Fruit fly (Drosophila melanogaster): ENCODE measurements around the gene lz.

lz gene

DNA sequence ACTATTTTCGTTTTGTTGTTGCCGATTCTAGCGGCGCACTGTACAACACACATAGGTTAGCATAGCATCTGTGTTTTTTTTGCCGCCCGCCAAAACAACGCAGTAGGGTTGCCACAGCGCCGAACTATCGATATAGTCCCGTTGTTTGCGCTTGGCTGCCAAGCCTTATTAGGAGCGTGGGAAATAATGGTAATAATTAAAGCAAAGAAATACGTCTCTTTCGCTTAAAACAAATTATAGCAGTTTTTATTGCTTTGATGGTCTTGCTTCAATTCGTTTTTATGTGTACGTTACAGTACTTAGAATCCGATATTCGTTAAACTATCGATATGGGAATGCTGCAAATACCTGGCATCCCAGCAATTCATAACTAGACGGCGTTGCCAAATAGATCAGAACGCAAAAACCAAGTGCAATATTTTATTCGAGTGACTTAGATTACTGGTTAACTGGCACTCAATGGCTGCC lies 41.0 kb upstream of the lz start, which contains the start of the genes mxc and Larp7 (continued):
- TF ChIP-seq ci (GFP tag; IDR thresholded peaks at IDR 0.05) (0 out of 3 replicates have a peak, but pooled peaks have one; percentile 51), zen (tag; optimal IDR thresholded peaks at IDR 0.05) (peak; percentile 41), Dip2 (GFP tag; IDR thresholded peaks at IDR 0.05) (no peak), CG7839 (tag; optimal IDR thresholded peaks at IDR 0.05) (no peak), CG14441 (GFP tag; IDR thresholded peaks at IDR 0.05) (peak; percentile 52; the same call in 1 of the 2 replicates), fd102C (GFP tag; optimal IDR thresholded peaks at IDR 0.05) (peak; percentile 6), jumu (GFP tag; optimal IDR thresholded peaks at IDR 0.05) (peak; percentile 75), CG30403 (GFP tag; optimal IDR thresholded peaks at IDR 0.05) (peak; percentile 72), HmgZ (tag; optimal IDR thresholded peaks at IDR 0.05) (peak; percentile 77), Usf (GFP tag; optimal IDR thresholded peaks at IDR 0.05) (peak; percentile 47), Atf6 (GFP tag; IDR thresholded peaks at IDR 0.05) (peak; percentile 40; the same call in 1 of the 2 replicates), insv (GFP tag; optimal IDR thresholded peaks at IDR 0.05) (peak in 1 of 2 experiments; percentile 63), Lim3 (GFP tag; IDR thresholded peaks at IDR 0.05) (no peak), shn (GFP tag; optimal IDR thresholded peaks at IDR 0.05) (peak; percentile 63), CG4404 (GFP tag; IDR thresholded peaks at IDR 0.05) (peak; percentile 68), CG11723 (GFP tag; optimal IDR thresholded peaks at IDR 0.05) (no peak), Sin3A (optimal IDR thresholded peaks at IDR 0.05) (peak; percentile 98), CG3163 (GFP tag; optimal IDR thresholded peaks at IDR 0.05) (peak; percentile 32), pfk (GFP tag; optimal IDR thresholded peaks at IDR 0.05) (no peak), CG9437 (GFP tag; optimal IDR thresholded peaks at IDR 0.05) (peak; percentile 44), Dll (GFP tag; IDR thresholded peaks at IDR 0.05; ENCODE audit: partially characterized antibody) (peak; percentile 93), CoRest (tag; optimal IDR thresholded peaks at IDR 0.05) (peak; percentile 79), CG33213 (GFP tag; optimal IDR thresholded peaks at IDR 0.05) (peak; percentile 48), gro (GFP tag; optimal IDR thresholded peaks at IDR 0.05) (peak; percentile 81), ftz-f1 (GFP tag; optimal IDR thresholded peaks at IDR 0.05) (peak; percentile 13), ERR (GFP tag; optimal IDR thresholded peaks at IDR 0.05) (peak; percentile 24), fru (optimal IDR thresholded peaks at IDR 0.05) (no peak), E2f2 (GFP tag; IDR thresholded peaks at IDR 0.05) (peak; percentile 77), tgo (GFP tag; IDR thresholded peaks at IDR 0.05) (peak; percentile 45), hth (optimal IDR thresholded peaks at IDR 0.05) (no peak), Scr (GFP tag; IDR thresholded peaks at IDR 0.05; ENCODE audit: partially characterized antibody) (peak; percentile 93), dimm (GFP tag; IDR thresholded peaks at IDR 0.05) (no peak), CG11093 (GFP tag; IDR thresholded peaks at IDR 0.05) (no peak; the same call in 2 of the 3 replicates), en (GFP tag; optimal IDR thresholded peaks at IDR 0.05) (no peak), CG31365 (tag; optimal IDR thresholded peaks at IDR 0.05) (no peak), sob (GFP tag; IDR thresholded peaks at IDR 0.05) (peak; percentile 38; the same call in 1 of the 2 replicates), Opbp (GFP tag; IDR thresholded peaks at IDR 0.05; ENCODE audit: partially characterized antibody) (peak; percentile 71; the same call in 2 of the 3 replicates), Myb (GFP tag; optimal IDR thresholded peaks at IDR 0.05) (peak; percentile 76), NfI (GFP tag; optimal IDR thresholded peaks at IDR 0.05) (peak; percentile 60), CG8924 (tag; optimal IDR thresholded peaks at IDR 0.05) (peak; percentile 53), CG3407 (GFP tag; optimal IDR thresholded peaks at IDR 0.05) (no peak), dmrt99B (tag; optimal IDR thresholded peaks at IDR 0.05) (no peak), CG2678 (tag; optimal IDR thresholded peaks at IDR 0.05) (no peak), YL-1 (GFP tag; optimal IDR thresholded peaks at IDR 0.05) (peak; percentile 26), slp2 (GFP tag; optimal IDR thresholded peaks at IDR 0.05) (peak; percentile 57), phol (tag; optimal IDR thresholded peaks at IDR 0.05) (peak; percentile 70), caup (GFP tag; optimal IDR thresholded peaks at IDR 0.05; ENCODE audit: severe bottlenecking) (no peak), CG9932 (GFP tag; IDR thresholded peaks at IDR 0.05) (peak; percentile 80), grn (GFP tag; optimal IDR thresholded peaks at IDR 0.05) (no peak), D19B (GFP tag; optimal IDR thresholded peaks at IDR 0.05) (no peak), Rfx (GFP tag; IDR thresholded peaks at IDR 0.05) (peak; percentile 64), HLHmδ (GFP tag; optimal IDR thresholded peaks at IDR 0.05) (no peak)

Measured in whole organism, embryonic.